Worm (Caenorhabditis elegans): ENCODE results near the gene asns-2.
A peak's percentile ranks its signal among the peaks of the same experiment; 100 is the strongest.

- TF ChIP-seq jun-1 (tag; optimal IDR thresholded peaks at IDR 0.05) (no peak), ama-1 (optimal IDR thresholded peaks at IDR 0.05) (no peak), fkh-10 (GFP tag; optimal IDR thresholded peaks at IDR 0.05) (no peak), lsy-12 (tag; optimal IDR thresholded peaks at IDR 0.05) (no peak), nhr-11 (tag; optimal IDR thresholded peaks at IDR 0.05) (no peak), pha-4 (tag; optimal IDR thresholded peaks at IDR 0.05) (no peak), fos-1 (tag; optimal IDR thresholded peaks at IDR 0.05) (no peak), lin-39 (tag; optimal IDR thresholded peaks at IDR 0.05) (peak; percentile 21), unc-39 (tag; optimal IDR thresholded peaks at IDR 0.05) (no peak)
These were observed 49.2 kb upstream of the asns-2 start for ce11 chrX:8799925-8800324.

Measured in whole organism, L3 larva.